Fruit fly (Drosophila melanogaster) whole organism, embryonic: ENCODE data around the gene spirit.

ENCODE experiments used
- Aef1 ChIP-seq: fragments of 200-800 bp; sonication (Bioruptor generic); IDR thresholded peaks from 3 replicates; pipeline ENCODE4 v1.3.6; 2022; ENCODE audit warnings: missing biosample characterization, missing genetic modification characterization
- BEAF-32 ChIP-seq: fragments of 200-800 bp; sonication (Bioruptor generic); optimal IDR thresholded peaks from 3 replicates; lab custom pipeline; 2017; ENCODE audit warnings: missing biosample characterization, missing genetic modification characterization, mild to moderate bottlenecking, moderate library complexity, missing genetic modification reagents
- CG10654 ChIP-seq: fragments of 200-800 bp; sonication (Bioruptor generic); optimal IDR thresholded peaks from 2 replicates; lab custom pipeline; 2016; ENCODE audit warnings: missing biosample characterization, missing genetic modification characterization
- CG10959 ChIP-seq: fragments of 200-800 bp; sonication (Bioruptor generic); IDR thresholded peaks from 2 replicates; pipeline ENCODE4 v1.3.6; 2022; ENCODE audit warnings: missing biosample characterization, missing genetic modification characterization
- CG11398 ChIP-seq: fragments of 200-800 bp; sonication (Bioruptor generic); optimal IDR thresholded peaks from 2 replicates; lab custom pipeline; 2016; ENCODE audit warnings: missing biosample characterization, missing genetic modification characterization
- CG1233 ChIP-seq: fragments of 200-800 bp; sonication (Bioruptor generic); optimal IDR thresholded peaks from 4 replicates; lab custom pipeline; 2018; ENCODE audit warnings: missing biosample characterization, mild to moderate bottlenecking, missing genetic modification characterization
- CG12942 ChIP-seq: fragments of 200-800 bp; sonication (Bioruptor generic); optimal IDR thresholded peaks from 3 replicates; lab custom pipeline; 2016; ENCODE audit warnings: missing biosample characterization, missing genetic modification characterization
- CG13775 ChIP-seq: fragments of 200-800 bp; sonication (Bioruptor generic); optimal IDR thresholded peaks from 3 replicates; lab custom pipeline; 2017; ENCODE audit warnings: missing biosample characterization, mild to moderate bottlenecking, missing genetic modification characterization
- CG13894 ChIP-seq: fragments of 200-800 bp; sonication (Bioruptor generic); optimal IDR thresholded peaks from 3 replicates; lab custom pipeline; 2018; ENCODE audit warnings: missing biosample characterization, mild to moderate bottlenecking, missing genetic modification characterization, moderate library complexity
- CG14441 ChIP-seq: fragments of 200-800 bp; sonication (Bioruptor generic); IDR thresholded peaks from 2 replicates; pipeline ENCODE4 v1.3.6; 2022; ENCODE audit warnings: missing biosample characterization, missing genetic modification characterization
- CG17186 ChIP-seq: fragments of 200-800 bp; sonication (Bioruptor generic); optimal IDR thresholded peaks from 3 replicates; lab custom pipeline; 2017; ENCODE audit warnings: missing biosample characterization, missing genetic modification reagents, missing genetic modification characterization
- CG2116 ChIP-seq: fragments of 200-800 bp; sonication (Bioruptor generic); optimal IDR thresholded peaks from 3 replicates; lab custom pipeline; 2018; ENCODE audit warnings: missing biosample characterization, mild to moderate bottlenecking, missing genetic modification characterization
- CG31388 ChIP-seq: fragments of 200-800 bp; sonication (Bioruptor generic); optimal IDR thresholded peaks from 2 replicates; lab custom pipeline; 2016; ENCODE audit warnings: missing biosample characterization, missing genetic modification characterization
- CG32532 ChIP-seq: fragments of 200-800 bp; sonication (Bioruptor generic); IDR thresholded peaks from 2 replicates; pipeline ENCODE4 v1.3.6; 2022; ENCODE audit warnings: missing biosample characterization, missing genetic modification characterization
- CG33557 ChIP-seq: fragments of 200-800 bp; sonication (Bioruptor generic); optimal IDR thresholded peaks from 2 replicates; lab custom pipeline; 2019; ENCODE audit warnings: missing biosample characterization, mild to moderate bottlenecking, missing genetic modification characterization, moderate library complexity
- CG3407 ChIP-seq: fragments of 200-800 bp; sonication (Bioruptor generic); optimal IDR thresholded peaks from 2 replicates; lab custom pipeline; 2018; ENCODE audit warnings: missing biosample characterization, mild to moderate bottlenecking, missing genetic modification characterization
- CG3847 ChIP-seq: fragments of 200-800 bp; sonication (Bioruptor generic); IDR thresholded peaks from 2 replicates; pipeline ENCODE4 v1.3.6; 2022; ENCODE audit warnings: missing biosample characterization, missing genetic modification characterization
- E2f1 ChIP-seq: fragments of 200-800 bp; sonication (Bioruptor generic); IDR thresholded peaks from 2 replicates; pipeline ENCODE4 v1.3.6; 2022; ENCODE audit warnings: missing biosample characterization, missing genetic modification characterization
- Gsc ChIP-seq: fragments of 200-800 bp; sonication (Bioruptor generic); IDR thresholded peaks from 2 replicates; pipeline ENCODE4 v1.3.6; 2022; ENCODE audit warnings: missing biosample characterization, missing genetic modification characterization
- Gug ChIP-seq: fragments of 200-800 bp; sonication (Bioruptor generic); IDR thresholded peaks from 4 replicates; pipeline ENCODE4 v1.3.6; 2022; ENCODE audit warnings: missing biosample characterization, missing genetic modification characterization
- Nf-YA ChIP-seq: fragments of 200-800 bp; sonication (Bioruptor generic); IDR thresholded peaks from 2 replicates; pipeline ENCODE4 v1.3.6; 2022; ENCODE audit warnings: missing biosample characterization, missing genetic modification characterization
- Nf-YB ChIP-seq: fragments of 200-800 bp; sonication (Bioruptor generic); optimal IDR thresholded peaks from 3 replicates; lab custom pipeline; 2019; ENCODE audit warnings: missing biosample characterization, mild to moderate bottlenecking, missing genetic modification characterization, moderate library complexity
- Spps ChIP-seq: fragments of 200-800 bp; sonication (Bioruptor generic); optimal IDR thresholded peaks from 2 replicates; lab custom pipeline; 2018; ENCODE audit warnings: missing biosample characterization, mild to moderate bottlenecking, missing genetic modification characterization
- Ssrp ChIP-seq: fragments of 200-800 bp; sonication (Bioruptor generic); optimal IDR thresholded peaks from 2 replicates; lab custom pipeline; 2018; ENCODE audit warnings: missing biosample characterization, mild to moderate bottlenecking, missing genetic modification characterization, moderate library complexity
- amos ChIP-seq: fragments of 200-800 bp; sonication (Bioruptor generic); IDR thresholded peaks from 2 replicates; pipeline ENCODE4 v1.3.6; 2022; ENCODE audit warnings: missing biosample characterization, missing genetic modification characterization; ENCODE audit not compliant: partially characterized antibody
- ap ChIP-seq: fragments of 200-800 bp; sonication (Bioruptor generic); IDR thresholded peaks from 2 replicates; pipeline ENCODE4 v1.3.6; 2022; ENCODE audit warnings: missing biosample characterization, missing genetic modification characterization
- ash1 ChIP-seq: fragments of 200-800 bp; sonication (Bioruptor generic); optimal IDR thresholded peaks from 2 replicates; lab custom pipeline; 2018; ENCODE audit warnings: missing biosample characterization, mild to moderate bottlenecking, missing genetic modification characterization
- az2 ChIP-seq: fragments of 200-800 bp; sonication (Bioruptor generic); optimal IDR thresholded peaks from 3 replicates; lab custom pipeline; 2016; ENCODE audit warnings: missing biosample characterization, missing genetic modification characterization
- bigmax ChIP-seq: fragments of 200-800 bp; sonication (Bioruptor generic); optimal IDR thresholded peaks from 2 replicates; lab custom pipeline; 2018; ENCODE audit warnings: missing biosample characterization, mild to moderate bottlenecking, missing genetic modification characterization
- cas ChIP-seq: fragments of 200-800 bp; sonication (Bioruptor generic); IDR thresholded peaks from 2 replicates; pipeline ENCODE4 v1.3.6; 2022; ENCODE audit warnings: missing biosample characterization, missing genetic modification characterization
- dan ChIP-seq: fragments of 200-800 bp; sonication (Bioruptor generic); IDR thresholded peaks from 2 replicates; pipeline ENCODE4 v1.3.6; 2022; ENCODE audit warnings: missing biosample characterization, missing genetic modification characterization
- disco-r ChIP-seq: fragments of 200-800 bp; sonication (Bioruptor generic); optimal IDR thresholded peaks from 2 replicates; lab custom pipeline; 2016; ENCODE audit warnings: missing biosample characterization, missing genetic modification characterization
- ems ChIP-seq: fragments of 200-800 bp; sonication (Bioruptor generic); optimal IDR thresholded peaks from 3 replicates; lab custom pipeline; 2016; ENCODE audit warnings: missing biosample characterization, missing genetic modification characterization
- eyg ChIP-seq: fragments of 200-800 bp; sonication (Bioruptor generic); optimal IDR thresholded peaks from 3 replicates; lab custom pipeline; 2016; ENCODE audit warnings: missing biosample characterization, missing genetic modification characterization
- fd64A ChIP-seq: fragments of 200-800 bp; sonication (Bioruptor generic); optimal IDR thresholded peaks from 3 replicates; lab custom pipeline; 2018; ENCODE audit warnings: missing biosample characterization, mild to moderate bottlenecking, missing genetic modification characterization
- fru ChIP-seq: fragments of >200 bp; optimal IDR thresholded peaks from 2 replicates; lab custom pipeline; 2017
- grn ChIP-seq: fragments of 200-800 bp; sonication (Bioruptor generic); optimal IDR thresholded peaks from 3 replicates; lab custom pipeline; 2017; ENCODE audit warnings: missing biosample characterization, missing genetic modification characterization
- hkb ChIP-seq, 2 experiments: fragments of 200-800 bp in 1 of 2; fragments of >200 bp in 1 of 2; sonication (Bioruptor generic) in 1 of 2; IDR thresholded peaks in 1 of 2; optimal IDR thresholded peaks in 1 of 2; 2 replicates each; pipeline versions ENCODE4 v1.3.6 to Lab custom; 2017 to 2022; ENCODE audit warnings: missing biosample characterization in 1 of 2, missing genetic modification characterization in 1 of 2
- otp ChIP-seq: fragments of 200-800 bp; sonication (Bioruptor generic); IDR thresholded peaks from 3 replicates; pipeline ENCODE4, ENCODE4 v1.3.6; 2022; ENCODE audit warnings: missing biosample characterization, missing genetic modification characterization
- p53 ChIP-seq: fragments of 200-800 bp; sonication (Bioruptor generic); optimal IDR thresholded peaks from 2 replicates; lab custom pipeline; 2016; ENCODE audit warnings: missing biosample characterization, missing genetic modification characterization
- pho ChIP-seq: fragments of 200-800 bp; sonication (Bioruptor generic); optimal IDR thresholded peaks from 2 replicates; lab custom pipeline; 2016; ENCODE audit warnings: missing biosample characterization, missing genetic modification characterization
- phol ChIP-seq: fragments of 200-800 bp; sonication (Bioruptor generic); optimal IDR thresholded peaks from 3 replicates; lab custom pipeline; 2018; ENCODE audit warnings: missing biosample characterization, mild to moderate bottlenecking, missing genetic modification characterization, moderate library complexity
- pnt ChIP-seq: fragments of 200-800 bp; sonication (Bioruptor generic); optimal IDR thresholded peaks from 3 replicates; lab custom pipeline; 2016; ENCODE audit warnings: missing biosample characterization, missing genetic modification characterization
- prd ChIP-seq, 3 experiments: fragments of >200 bp in 2 of 3; fragments of 200-800 bp in 1 of 3; sonication (Bioruptor generic) in 1 of 3; optimal IDR thresholded peaks in 2 of 3; IDR thresholded peaks in 1 of 3; 2 replicates in 2 of 3; 3 replicates in 1 of 3; pipeline versions ENCODE4 v1.3.6 to Lab custom; 2017 to 2022; ENCODE audit warnings: missing biosample characterization in 1 of 3, missing genetic modification characterization in 1 of 3
- ro ChIP-seq: fragments of 200-800 bp; sonication (Bioruptor generic); IDR thresholded peaks from 2 replicates; pipeline ENCODE4 v1.3.6; 2022; ENCODE audit warnings: missing biosample characterization, missing genetic modification characterization
- slp2 ChIP-seq: fragments of 200-800 bp; sonication (Bioruptor generic); optimal IDR thresholded peaks from 2 replicates; lab custom pipeline; 2016; ENCODE audit warnings: missing biosample characterization, missing genetic modification characterization
- tin ChIP-seq: fragments of 200-800 bp; sonication (Bioruptor generic); optimal IDR thresholded peaks from 3 replicates; lab custom pipeline; 2016; ENCODE audit warnings: missing biosample characterization, missing genetic modification characterization
- twi ChIP-seq: fragments of 200-800 bp; optimal IDR thresholded peaks from 2 replicates; lab custom pipeline; 2019; ENCODE audit warnings: missing biosample characterization, mild to moderate bottlenecking, missing genetic modification characterization, moderate library complexity
- usp ChIP-seq: fragments of >200 bp; optimal IDR thresholded peaks from 2 replicates; lab custom pipeline; 2017; ENCODE audit warnings: missing biosample characterization, missing genetic modification characterization
- vvl ChIP-seq: fragments of 200-800 bp; sonication (Bioruptor generic); IDR thresholded peaks from 2 replicates; pipeline ENCODE4 v1.3.6; 2022; ENCODE audit warnings: missing biosample characterization, missing genetic modification characterization
- zfh2 ChIP-seq: fragments of 200-800 bp; sonication (Bioruptor generic); optimal IDR thresholded peaks from 2 replicates; lab custom pipeline; 2016; ENCODE audit warnings: missing biosample characterization, missing genetic modification characterization

Gene spirit

dm6 chrX:8601165-8601564, 27.8 kb upstream of the spirit start (continued):
- TF ChIP-seq CG17186 (GFP tag; lab: Kevin White, UChicago) (no peak), disco-r (no peak), slp2 (GFP tag; lab: Kevin White, UChicago) (no peak), CG13775 (GFP tag; lab: Kevin White, UChicago) (peak; percentile 5), CG10654 (GFP tag; lab: Kevin White, UChicago) (peak; percentile 19), CG14441 (GFP tag; lab: Robert Waterston, UW) (0 out of 2 replicates have a peak, but pooled peaks have one; percentile 33), usp (GFP tag; lab: Kevin White, UChicago) (no peak), prd (optimal IDR thresholded peaks at IDR 0.05; lab: Kevin White, UChicago) (no peak), prd (GFP tag; IDR thresholded peaks at IDR 0.05; lab: Robert Waterston, UW) (peak; percentile 70), BEAF-32 (no peak), fd64A (GFP tag; lab: Kevin White, UChicago) (no peak), ash1 (GFP tag; lab: Kevin White, UChicago) (no peak), twi (no peak), CG1233 (GFP tag; lab: Kevin White, UChicago) (no peak), az2 (peak; percentile 39), ems (peak; percentile 23), tin (GFP tag; lab: Kevin White, UChicago) (peak; percentile 21), Aef1 (GFP tag; lab: Robert Waterston, UW) (peak; percentile 29; the same call in 2 of the 3 replicates), CG12942 (GFP tag; lab: Kevin White, UChicago) (no peak), Nf-YB (no peak), CG11398 (GFP tag; lab: Kevin White, UChicago) (no peak), otp (GFP tag; lab: Robert Waterston, UW) (0 out of 3 replicates have a peak, but pooled peaks have one; percentile 44), CG32532 (GFP tag; lab: Robert Waterston, UW) (peak; percentile 50; the same call in 1 of the 2 replicates), CG3847 (no peak), CG33557 (GFP tag; lab: Kevin White, UChicago) (no peak), Ssrp (peak; percentile 43), eyg (no peak), fru (no peak), CG31388 (GFP tag; lab: Kevin White, UChicago) (peak; percentile 17), pho (GFP tag; lab: Kevin White, UChicago) (no peak), bigmax (GFP tag; lab: Kevin White, UChicago) (no peak), amos (no peak), Spps (tag; lab: Kevin White, UChicago) (no peak), E2f1 (GFP tag; lab: Robert Waterston, UW) (0 out of 2 replicates have a peak, but pooled peaks have one; percentile 10), Gug (GFP tag; lab: Robert Waterston, UW) (peak; percentile 58; the same call in 3 of the 4 replicates), hkb (optimal IDR thresholded peaks at IDR 0.05; lab: Kevin White, UChicago) (no peak), hkb (GFP tag; IDR thresholded peaks at IDR 0.05; lab: Robert Waterston, UW) (peak; percentile 63; the same call in 1 of the 2 replicates), pnt (GFP tag; lab: Kevin White, UChicago) (peak; percentile 0), phol (tag; lab: Kevin White, UChicago) (peak; percentile 44), CG3407 (GFP tag; lab: Kevin White, UChicago) (no peak), cas (GFP tag; lab: Robert Waterston, UW) (no peak), vvl (GFP tag; lab: Robert Waterston, UW) (peak; percentile 57; the same call in 1 of the 2 replicates), ro (GFP tag; lab: Robert Waterston, UW) (no peak), zfh2 (GFP tag; lab: Kevin White, UChicago) (peak; percentile 31), ap (peak; percentile 34; the same call in 1 of the 2 replicates), p53 (GFP tag; lab: Kevin White, UChicago) (no peak), CG2116 (no peak), Gsc (GFP tag; lab: Robert Waterston, UW) (no peak), CG13894 (tag; lab: Kevin White, UChicago) (no peak), grn (no peak), CG10959 (GFP tag; lab: Robert Waterston, UW) (peak; percentile 44), Nf-YA (GFP tag; lab: Robert Waterston, UW) (no peak), dan (GFP tag; lab: Robert Waterston, UW) (no peak)
